Worm (Caenorhabditis elegans) whole organism, L4 larva: ENCODE results near the gene K07E3.2.
A peak's percentile ranks its signal among the peaks of the same experiment; 100 is the strongest.

Experiments used
- D1046.2 ChIP-seq: fragments of 200-800 bp; sonication (Bioruptor generic); IDR thresholded peaks from 2 replicates; pipeline ENCODE4 v1.3.6; 2022; ENCODE audit warnings: missing genetic modification characterization, missing compliant biosample characterization
- F26F4.8 ChIP-seq: fragments of 200-800 bp; sonication (Bioruptor generic); conservative IDR thresholded peaks from 2 replicates; pipeline ENCODE4 v1.3.6; 2022; ENCODE audit warnings: missing genetic modification characterization, missing compliant biosample characterization
- F49E8.2 ChIP-seq: sonication (generic microtip); optimal IDR thresholded peaks from 2 replicates; lab custom pipeline; 2016; ENCODE audit warnings: missing compliant biosample characterization, mild to moderate bottlenecking, missing genetic modification characterization, borderline replicate concordance
- Y5F2A.4 ChIP-seq: fragments of 200-800 bp; sonication (Bioruptor generic); optimal IDR thresholded peaks from 2 replicates; lab custom pipeline; 2018; ENCODE audit warnings: mild to moderate bottlenecking, missing genetic modification characterization, missing compliant biosample characterization
- ZK546.5 ChIP-seq, 2 experiments: sonication (generic microtip); optimal IDR thresholded peaks; 2 replicates each; lab custom pipeline; 2017; ENCODE audit warnings: missing biosample characterization in 2 of 2, missing genetic modification characterization in 2 of 2
- aha-1 ChIP-seq: fragments of 150-350 bp; peaks from one replicate; lab custom pipeline; 2014; ENCODE audit warnings: missing biosample characterization, missing genetic modification characterization
- ceh-82 ChIP-seq: sonication (generic microtip); optimal IDR thresholded peaks from 2 replicates; lab custom pipeline; 2017; ENCODE audit warnings: missing biosample characterization, missing genetic modification characterization
- duxl-1 ChIP-seq: sonication (generic microtip); optimal IDR thresholded peaks from 2 replicates; lab custom pipeline; 2016; ENCODE audit warnings: mild to moderate bottlenecking, missing genetic modification characterization, moderate library complexity, missing compliant biosample characterization; ENCODE audit not compliant: poor library complexity
- dve-1 ChIP-seq: sonication (generic microtip); optimal IDR thresholded peaks from 2 replicates; lab custom pipeline; 2017; ENCODE audit warnings: antibody characterized with exemption, mild to moderate bottlenecking, missing genetic modification characterization, missing compliant biosample characterization; ENCODE audit not compliant: insufficient read depth
- egl-27 ChIP-seq: sonication (generic microtip); optimal IDR thresholded peaks from 3 replicates; lab custom pipeline; 2017; ENCODE audit warnings: missing biosample characterization, missing genetic modification reagents, missing genetic modification characterization
- hif-1 ChIP-seq, 2 experiments: sonication (generic microtip); optimal IDR thresholded peaks; 2 replicates each; lab custom pipeline; 2016 to 2017; ENCODE audit warnings: missing compliant biosample characterization in 2 of 2, missing genetic modification characterization in 2 of 2, missing genetic modification reagents in 2 of 2, missing genotype in 2 of 2, mild to moderate bottlenecking in 1 of 2
- hlh-11 ChIP-seq: fragments of 200-800 bp; sonication (Bioruptor generic); optimal IDR thresholded peaks from 2 replicates; lab custom pipeline; 2018; ENCODE audit warnings: mild to moderate bottlenecking, missing genetic modification characterization, missing compliant biosample characterization
- hmg-1.1 ChIP-seq: fragments of 200-800 bp; sonication (Bioruptor generic); IDR thresholded peaks from 2 replicates; pipeline ENCODE4 v1.3.6; 2022; ENCODE audit warnings: missing genetic modification reagents, missing genetic modification characterization, missing compliant biosample characterization
- lim-7 ChIP-seq: fragments of 200-800 bp; sonication (Bioruptor generic); IDR thresholded peaks from 2 replicates; pipeline ENCODE4 v1.3.6; 2022; ENCODE audit warnings: missing genetic modification characterization, missing compliant biosample characterization
- lin-13 ChIP-seq: fragments of 150-350 bp; optimal IDR thresholded peaks from 2 replicates; lab custom pipeline; 2014; ENCODE audit warnings: missing biosample characterization, missing genetic modification reagents, missing genetic modification characterization
- lin-15B ChIP-seq: fragments of 150-350 bp; sonication (generic microtip); optimal IDR thresholded peaks from 3 replicates; lab custom pipeline; 2014; ENCODE audit warnings: missing biosample characterization, missing genetic modification characterization
- lin-29 ChIP-seq: fragments of 200-800 bp; sonication (Bioruptor generic); IDR thresholded peaks from 2 replicates; pipeline ENCODE4 v1.3.6; 2022; ENCODE audit warnings: missing genetic modification reagents, missing genetic modification characterization, missing compliant biosample characterization
- lin-38 ChIP-seq: fragments of 200-800 bp; sonication (Bioruptor generic); IDR thresholded peaks from 2 replicates; pipeline ENCODE4 v1.3.6; 2022; ENCODE audit warnings: missing genetic modification reagents, missing genetic modification characterization, missing compliant biosample characterization
- lin-39 ChIP-seq: fragments of 150-350 bp; optimal IDR thresholded peaks from 2 replicates; lab custom pipeline; 2014; ENCODE audit warnings: missing biosample characterization, missing genetic modification reagents, missing genetic modification characterization
- mep-1 ChIP-seq: fragments of 150-350 bp; sonication (generic microtip); optimal IDR thresholded peaks from 3 replicates; lab custom pipeline; 2014; ENCODE audit warnings: missing biosample characterization, missing genetic modification characterization
- mes-2 ChIP-seq: sonication (generic microtip); optimal IDR thresholded peaks from 2 replicates; lab custom pipeline; 2016; ENCODE audit warnings: missing genotype, mild to moderate bottlenecking, missing genetic modification characterization, missing compliant biosample characterization; ENCODE audit not compliant: poor library complexity, severe bottlenecking
- mxl-2 ChIP-seq: fragments of 200-800 bp; sonication (Bioruptor generic); conservative IDR thresholded peaks from 2 replicates; pipeline ENCODE4 v1.3.6; 2022; ENCODE audit warnings: missing genetic modification reagents, missing genetic modification characterization, missing compliant biosample characterization
- nhr-10 ChIP-seq: fragments of 150-350 bp; optimal IDR thresholded peaks from 2 replicates; lab custom pipeline; 2014; ENCODE audit warnings: missing biosample characterization, missing genetic modification characterization
- nhr-102 ChIP-seq: sonication (generic microtip); optimal IDR thresholded peaks from 2 replicates; lab custom pipeline; 2016; ENCODE audit warnings: mild to moderate bottlenecking, missing genetic modification characterization, moderate library complexity, missing compliant biosample characterization
- nhr-41 ChIP-seq: fragments of 200-800 bp; sonication (Bioruptor generic); IDR thresholded peaks from 2 replicates; pipeline ENCODE4 v1.3.6; 2022; ENCODE audit warnings: missing genetic modification reagents, missing genetic modification characterization, missing compliant biosample characterization
- nhr-42 ChIP-seq: fragments of 200-800 bp; sonication (Bioruptor generic); IDR thresholded peaks from 2 replicates; pipeline ENCODE4 v1.3.6; 2022; ENCODE audit warnings: missing genetic modification characterization, missing compliant biosample characterization
- php-3 ChIP-seq: fragments of 200-800 bp; sonication (Bioruptor generic); IDR thresholded peaks from 2 replicates; pipeline ENCODE4 v1.3.6; 2022; ENCODE audit warnings: missing genetic modification reagents, missing genetic modification characterization, missing compliant biosample characterization
- pqm-1 ChIP-seq: sonication (generic microtip); optimal IDR thresholded peaks from 2 replicates; lab custom pipeline; 2017; ENCODE audit warnings: missing biosample characterization, missing genetic modification characterization
- rbr-2 ChIP-seq: sonication (generic microtip); optimal IDR thresholded peaks from 2 replicates; lab custom pipeline; 2016; ENCODE audit warnings: missing genotype, missing genetic modification characterization, missing compliant biosample characterization
- skn-1 ChIP-seq: fragments of 150-350 bp; optimal IDR thresholded peaks from 2 replicates; lab custom pipeline; 2014; ENCODE audit warnings: missing biosample characterization, missing genetic modification characterization
- snpc-1.2 ChIP-seq: fragments of 200-800 bp; sonication (Bioruptor generic); IDR thresholded peaks from 2 replicates; pipeline ENCODE4 v1.3.6; 2022; ENCODE audit warnings: missing genetic modification reagents, missing genetic modification characterization, missing compliant biosample characterization
- snpc-4 ChIP-seq: fragments of 150-350 bp; optimal IDR thresholded peaks from 2 replicates; lab custom pipeline; 2014; ENCODE audit warnings: missing biosample characterization, missing genetic modification characterization
- unc-130 ChIP-seq: sonication (generic microtip); optimal IDR thresholded peaks from 2 replicates; lab custom pipeline; 2016; ENCODE audit warnings: missing genetic modification reagents, missing genetic modification characterization, missing compliant biosample characterization
- unc-62 ChIP-seq, 3 experiments: fragments of 150-350 bp in 1 of 3; sonication (generic microtip); optimal IDR thresholded peaks in 2 of 3; peaks in 1 of 3; 1 replicate in 1 of 3; 2 replicates in 2 of 3; lab custom pipeline; 2014 to 2017; ENCODE audit warnings: missing biosample characterization in 3 of 3, missing genetic modification characterization in 3 of 3, missing genetic modification reagents in 3 of 3, missing genotype in 1 of 3
- zfp-3 ChIP-seq: fragments of 200-800 bp; sonication (Bioruptor generic); conservative IDR thresholded peaks from 2 replicates; pipeline ENCODE4 v1.3.6; 2022; ENCODE audit warnings: missing genetic modification reagents, missing genetic modification characterization, missing compliant biosample characterization
- zip-11 ChIP-seq: fragments of 200-800 bp; sonication (Bioruptor generic); IDR thresholded peaks from 2 replicates; pipeline ENCODE4 v1.3.6; 2022; ENCODE audit warnings: missing genetic modification characterization, missing compliant biosample characterization
- zip-2 ChIP-seq: fragments of 150-350 bp; optimal IDR thresholded peaks from 2 replicates; lab custom pipeline; 2014; ENCODE audit warnings: missing biosample characterization, missing genetic modification characterization
- ztf-11 ChIP-seq: fragments of 150-350 bp; optimal IDR thresholded peaks from 2 replicates; lab custom pipeline; 2014; ENCODE audit warnings: missing biosample characterization, missing genetic modification characterization
- ztf-7 ChIP-seq: fragments of 150-350 bp; optimal IDR thresholded peaks from 2 replicates; lab custom pipeline; 2014; ENCODE audit warnings: missing biosample characterization, missing genetic modification characterization

Gene K07E3.2

ce11 chrX:8103899-8104298 is at the start of gene K07E3.2:
Gene K07E3.2 (plus strand): TSS chrX:8104298.
- TF ChIP-seq duxl-1 (tag; lab: Kevin White, UChicago) (peak; percentile 37), mep-1 (peak; percentile 41), dve-1 (tag; lab: Kevin White, UChicago) (peak; percentile 3), F26F4.8 (GFP tag; lab: Robert Waterston, UW) (no peak), rbr-2 (peak; percentile 29), mes-2 (tag; lab: Kevin White, UChicago) (peak; percentile 66), hmg-1.1 (GFP tag; lab: Robert Waterston, UW) (peak; percentile 84), mxl-2 (GFP tag; lab: Robert Waterston, UW) (no peak), nhr-10 (tag; lab: Kevin White, UChicago) (no peak), aha-1 (tag; lab: Kevin White, UChicago) (peak; percentile 50), nhr-102 (tag; lab: Kevin White, UChicago) (peak; percentile 52), lin-13 (GFP tag; lab: Kevin White, UChicago) (no peak), ztf-7 (tag; lab: Kevin White, UChicago) (peak; percentile 1)

ce11 chrX:8054478-8054877 is 49.6 kb upstream of the K07E3.2 start:
- TF ChIP-seq ZK546.5 (tag; optimal IDR thresholded peaks at IDR 0.05; lab: Kevin White, UChicago) (no peak), F49E8.2 (tag; lab: Kevin White, UChicago) (no peak)

ce11 chrX:8057791-8058270 is 46.3 kb upstream of the K07E3.2 start, which contains the start of gene dim-1:
Gene dim-1 (minus strand): TSS chrX:8058220.
- TF ChIP-seq nhr-10 (tag; lab: Kevin White, UChicago) = no peak
- TF ChIP-seq aha-1 (tag; lab: Kevin White, UChicago) = peak; percentile 89

- TF ChIP-seq unc-62 (GFP tag; optimal IDR thresholded peaks at IDR 0.05 in 1 of 2; lab: Kevin White, UChicago) (peak in 1 of 2 experiments; percentile 69), unc-62 (tag; optimal IDR thresholded peaks at IDR 0.05; lab: Kevin White, UChicago) (no peak), ztf-11 (tag; lab: Kevin White, UChicago) (no peak)
- TF ChIP-seq, all 104 proteins: peak for 1
These were observed 44.1 kb upstream of the K07E3.2 start for ce11 chrX:8059999-8060398.

ce11 chrX:8060823-8061222 is 43.3 kb upstream of the K07E3.2 start, which contains the start of gene C18A11.3:
Gene C18A11.3 (plus strand): TSS chrX:8061123.
- no peak for TF ChIP-seq lim-7 (GFP tag; lab: Robert Waterston, UW)
- TF ChIP-seq hif-1 (tag; optimal IDR thresholded peaks at IDR 0.05; lab: Kevin White, UChicago) = no peak
- no peak for TF ChIP-seq nhr-42 (GFP tag; lab: Robert Waterston, UW)
- peak; percentile 28 for TF ChIP-seq pqm-1
- TF ChIP-seq php-3 = peak; percentile 49; the same call in 1 of the 2 replicates
- peak; percentile 22 for TF ChIP-seq dve-1 (tag; lab: Kevin White, UChicago)
- no peak for TF ChIP-seq rbr-2
- no peak for TF ChIP-seq nhr-41 (GFP tag; lab: Robert Waterston, UW)

ce11 chrX:8067268-8067667 is 36.8 kb upstream of the K07E3.2 start, which contains the start of gene C18A11.2:
Gene C18A11.2 (plus strand): TSS chrX:8067568.
- TF ChIP-seq zfp-3 = no peak
- no peak for TF ChIP-seq lin-38 (GFP tag; lab: Robert Waterston, UW)
- no peak for TF ChIP-seq lin-15B (tag; lab: Kevin White, UChicago)
- no peak for TF ChIP-seq hlh-11 (tag; lab: Kevin White, UChicago)
- TF ChIP-seq egl-27 = no peak
- TF ChIP-seq D1046.2 = no peak
- no peak for TF ChIP-seq F49E8.2 (tag; lab: Kevin White, UChicago)
- no peak for TF ChIP-seq unc-130 (GFP tag; lab: Kevin White, UChicago)
- TF ChIP-seq zip-2 = no peak
- no peak for TF ChIP-seq snpc-4 (tag; lab: Kevin White, UChicago)
- TF ChIP-seq Y5F2A.4 (GFP tag; lab: Kevin White, UChicago) = no peak
- no peak for TF ChIP-seq ztf-11 (tag; lab: Kevin White, UChicago)
- no peak for TF ChIP-seq skn-1
- TF ChIP-seq snpc-1.2 (GFP tag; lab: Robert Waterston, UW) = no peak
- no peak for TF ChIP-seq lin-29 (GFP tag; lab: Robert Waterston, UW)
- TF ChIP-seq lin-39 (tag; lab: Kevin White, UChicago) = no peak
- TF ChIP-seq unc-62 (GFP tag; optimal IDR thresholded peaks at IDR 0.05 in 1 of 2; lab: Kevin White, UChicago) = no peak
- no peak for TF ChIP-seq unc-62 (tag; optimal IDR thresholded peaks at IDR 0.05; lab: Kevin White, UChicago)
- no peak for TF ChIP-seq ceh-82 (tag; lab: Kevin White, UChicago)
- no peak for TF ChIP-seq zip-11 (GFP tag; lab: Robert Waterston, UW)
